Worm (Caenorhabditis elegans) whole organism, L4/young adult: ENCODE data around the gene srx-88.

Source experiments
- W03F9.2 ChIP-seq: fragments of 150-350 bp; optimal IDR thresholded peaks from 2 replicates; lab custom pipeline; 2014; ENCODE audit warnings: missing biosample characterization, missing genetic modification characterization
- dao-5 ChIP-seq: sonication (generic microtip); optimal IDR thresholded peaks from 2 replicates; lab custom pipeline; 2016; ENCODE audit warnings: missing genotype, missing genetic modification characterization, moderate library complexity, missing compliant biosample characterization
- him-1 ChIP-seq: sonication (generic microtip); optimal IDR thresholded peaks from 2 replicates; lab custom pipeline; 2016; ENCODE audit warnings: missing genotype, missing genetic modification reagents, missing genetic modification characterization, missing compliant biosample characterization

DNA sequence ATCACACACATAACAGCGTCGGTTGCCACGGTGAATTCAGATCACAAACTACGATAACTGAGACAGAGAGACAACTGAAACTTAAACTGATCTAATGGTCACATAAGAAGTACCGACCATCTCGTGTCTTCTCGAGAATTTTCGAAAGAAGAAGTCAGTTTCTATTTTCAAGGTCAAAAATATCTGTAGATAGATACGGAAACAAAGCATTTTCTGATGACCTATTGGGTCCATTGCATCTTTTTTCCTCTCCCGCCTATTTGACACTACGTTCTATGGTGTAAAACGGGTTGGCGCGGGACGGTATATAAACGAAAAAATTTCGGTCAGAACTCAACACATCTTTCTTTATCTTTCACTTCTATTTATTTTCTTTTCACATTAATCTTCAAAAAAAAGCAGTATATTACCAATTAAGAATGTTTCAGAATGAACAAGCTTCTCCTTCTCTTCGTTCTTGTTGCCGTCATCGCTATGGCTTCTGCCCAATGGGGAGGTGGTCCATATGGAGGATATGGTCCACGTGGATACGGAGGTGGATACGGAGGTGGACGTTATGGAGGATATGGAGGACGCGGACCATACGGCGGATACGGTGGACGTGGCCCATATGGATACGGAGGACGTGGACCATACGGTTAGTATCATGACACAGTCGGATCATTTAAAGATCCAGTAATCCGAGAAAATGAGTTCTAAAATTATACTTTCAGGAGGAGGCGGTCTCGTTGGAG lies 32.8 kb downstream of the srx-88 start, which contains the start of gene nlp-24:
- TF ChIP-seq W03F9.2 (tag; lab: Kevin White, UChicago) (no peak), him-1 (no peak), dao-5 (tag; lab: Kevin White, UChicago) (no peak)
